Fruit fly (Drosophila melanogaster) whole organism, embryonic: ENCODE results near the gene rempA.

Experiments
- Antp ChIP-seq: fragments of 200-800 bp; sonication (Bioruptor generic); optimal IDR thresholded peaks from 3 replicates; lab custom pipeline; 2016; ENCODE audit warnings: missing biosample characterization, missing genetic modification characterization
- B-H1 ChIP-seq: fragments of 200-800 bp; sonication (Bioruptor generic); IDR thresholded peaks from 3 replicates; pipeline ENCODE4 v1.3.6; 2022; ENCODE audit warnings: missing biosample characterization, missing genetic modification characterization
- B-H2 ChIP-seq: fragments of 200-800 bp; sonication (Bioruptor generic); optimal IDR thresholded peaks from 2 replicates; lab custom pipeline; 2018; ENCODE audit warnings: missing biosample characterization, mild to moderate bottlenecking, missing genetic modification characterization
- CG11504 ChIP-seq: fragments of 200-800 bp; sonication (Bioruptor generic); optimal IDR thresholded peaks from 3 replicates; lab custom pipeline; 2019; ENCODE audit warnings: missing biosample characterization, mild to moderate bottlenecking, missing genetic modification characterization, moderate library complexity
- CG11723 ChIP-seq: fragments of 200-800 bp; sonication (Bioruptor generic); optimal IDR thresholded peaks from 2 replicates; lab custom pipeline; 2017; ENCODE audit warnings: missing biosample characterization, mild to moderate bottlenecking, missing genetic modification characterization
- CG12155 ChIP-seq: fragments of 200-800 bp; sonication (Bioruptor generic); optimal IDR thresholded peaks from 3 replicates; lab custom pipeline; 2016; ENCODE audit warnings: missing biosample characterization, missing genetic modification characterization
- CG12769 ChIP-seq: fragments of 200-800 bp; sonication (Bioruptor generic); optimal IDR thresholded peaks from 2 replicates; lab custom pipeline; 2019; ENCODE audit warnings: missing biosample characterization, mild to moderate bottlenecking, missing genetic modification characterization, moderate library complexity
- CG13624 ChIP-seq: fragments of 200-800 bp; sonication (Bioruptor generic); optimal IDR thresholded peaks from 2 replicates; lab custom pipeline; 2016; ENCODE audit warnings: missing biosample characterization, missing genetic modification characterization
- CG15514 ChIP-seq: fragments of 200-800 bp; sonication (Bioruptor generic); optimal IDR thresholded peaks from 3 replicates; lab custom pipeline; 2017; ENCODE audit warnings: missing biosample characterization, missing genetic modification characterization, mild to moderate bottlenecking, moderate library complexity, missing genetic modification reagents
- CG17361 ChIP-seq: fragments of 200-800 bp; sonication (Bioruptor generic); IDR thresholded peaks from 3 replicates; pipeline ENCODE4 v1.3.6; 2022; ENCODE audit warnings: missing biosample characterization, missing genetic modification characterization
- CG17802 ChIP-seq: fragments of 200-800 bp; sonication (Bioruptor generic); optimal IDR thresholded peaks from 2 replicates; lab custom pipeline; 2018; ENCODE audit warnings: missing biosample characterization, mild to moderate bottlenecking, missing genetic modification characterization, moderate library complexity
- CG18262 ChIP-seq: fragments of 200-800 bp; optimal IDR thresholded peaks from 3 replicates; lab custom pipeline; 2019; ENCODE audit warnings: missing biosample characterization, mild to moderate bottlenecking, missing genetic modification characterization, moderate library complexity
- CG18599 ChIP-seq: fragments of 200-800 bp; sonication (Bioruptor generic); optimal IDR thresholded peaks from 3 replicates; lab custom pipeline; 2017; ENCODE audit warnings: missing biosample characterization, missing genetic modification characterization, mild to moderate bottlenecking, moderate library complexity, missing genetic modification reagents
- CG2678 ChIP-seq: fragments of 200-800 bp; sonication (Bioruptor generic); optimal IDR thresholded peaks from 3 replicates; lab custom pipeline; 2019; ENCODE audit warnings: missing biosample characterization, mild to moderate bottlenecking, missing genetic modification characterization, moderate library complexity
- CG4282 ChIP-seq: fragments of 200-800 bp; sonication (Bioruptor generic); optimal IDR thresholded peaks from 2 replicates; lab custom pipeline; 2016; ENCODE audit warnings: missing biosample characterization, missing genetic modification characterization
- CG6254 ChIP-seq: fragments of 200-800 bp; sonication (Bioruptor generic); optimal IDR thresholded peaks from 3 replicates; lab custom pipeline; 2017; ENCODE audit warnings: mild to moderate bottlenecking, missing biosample characterization, missing genetic modification reagents, missing genetic modification characterization
- CG6813 ChIP-seq: fragments of 200-800 bp; sonication (Bioruptor generic); optimal IDR thresholded peaks from 2 replicates; lab custom pipeline; 2017; ENCODE audit warnings: missing biosample characterization, missing genetic modification characterization, mild to moderate bottlenecking, moderate library complexity, missing genetic modification reagents
- CG7372 ChIP-seq: fragments of 200-800 bp; sonication (Bioruptor generic); IDR thresholded peaks from 2 replicates; pipeline ENCODE4 v1.3.6; 2022; ENCODE audit warnings: missing biosample characterization, missing genetic modification characterization
- CG7745 ChIP-seq: fragments of 200-800 bp; sonication (Bioruptor generic); optimal IDR thresholded peaks from 2 replicates; lab custom pipeline; 2018; ENCODE audit warnings: missing biosample characterization, mild to moderate bottlenecking, missing genetic modification characterization, moderate library complexity
- CG8924 ChIP-seq: fragments of 200-800 bp; optimal IDR thresholded peaks from 3 replicates; lab custom pipeline; 2019; ENCODE audit warnings: missing biosample characterization, mild to moderate bottlenecking, missing genetic modification characterization, moderate library complexity
- CG9797 ChIP-seq: fragments of 200-800 bp; sonication (Bioruptor generic); optimal IDR thresholded peaks from 3 replicates; lab custom pipeline; 2018; ENCODE audit warnings: missing biosample characterization, mild to moderate bottlenecking, missing genetic modification characterization
- D19A ChIP-seq: fragments of 200-800 bp; optimal IDR thresholded peaks from 3 replicates; lab custom pipeline; 2019; ENCODE audit warnings: missing biosample characterization, mild to moderate bottlenecking, missing genetic modification characterization, moderate library complexity
- D19B ChIP-seq: fragments of 200-800 bp; sonication (Bioruptor generic); optimal IDR thresholded peaks from 2 replicates; lab custom pipeline; 2017; ENCODE audit warnings: missing biosample characterization, mild to moderate bottlenecking, missing genetic modification characterization
- Fer1 ChIP-seq: fragments of 200-800 bp; sonication (Bioruptor generic); optimal IDR thresholded peaks from 2 replicates; lab custom pipeline; 2017; ENCODE audit warnings: missing biosample characterization, mild to moderate bottlenecking, missing genetic modification characterization
- Fer3 ChIP-seq: fragments of 200-800 bp; sonication (Bioruptor generic); optimal IDR thresholded peaks from 2 replicates; lab custom pipeline; 2018; ENCODE audit warnings: missing biosample characterization, mild to moderate bottlenecking, missing genetic modification characterization, moderate library complexity
- HmgZ ChIP-seq: fragments of 200-800 bp; sonication (Bioruptor generic); optimal IDR thresholded peaks from 2 replicates; lab custom pipeline; 2018; ENCODE audit warnings: missing biosample characterization, mild to moderate bottlenecking, missing genetic modification characterization
- Kr ChIP-seq: fragments of 200-800 bp; sonication (Bioruptor generic); optimal IDR thresholded peaks from 2 replicates; lab custom pipeline; 2017; ENCODE audit warnings: missing biosample characterization, mild to moderate bottlenecking, missing genetic modification characterization
- Med ChIP-seq: fragments of 200-800 bp; sonication (Bioruptor generic); peaks from one replicate; lab custom pipeline; 2016; ENCODE audit warnings: missing biosample characterization, missing genetic modification characterization, mild to moderate bottlenecking, inconsistent platforms, moderate library complexity
- Meics ChIP-seq: fragments of 200-800 bp; sonication (Bioruptor generic); optimal IDR thresholded peaks from 2 replicates; lab custom pipeline; 2017; ENCODE audit warnings: missing biosample characterization, mild to moderate bottlenecking, missing genetic modification characterization
- Pdp1 ChIP-seq, 2 experiments: fragments of 200-800 bp; sonication (Bioruptor generic); optimal IDR thresholded peaks; 3 replicates each; lab custom pipeline; 2016; ENCODE audit warnings: missing biosample characterization in 2 of 2, missing genetic modification characterization in 2 of 2, mild to moderate bottlenecking in 1 of 2, moderate library complexity in 1 of 2
- Sox102F ChIP-seq: fragments of 200-800 bp; sonication (Bioruptor generic); optimal IDR thresholded peaks from 2 replicates; lab custom pipeline; 2018; ENCODE audit warnings: missing biosample characterization, mild to moderate bottlenecking, missing genetic modification characterization, moderate library complexity
- YL-1 ChIP-seq: fragments of 200-800 bp; sonication (Bioruptor generic); optimal IDR thresholded peaks from 3 replicates; lab custom pipeline; 2017; ENCODE audit warnings: missing biosample characterization, mild to moderate bottlenecking, missing genetic modification characterization
- abd-A ChIP-seq: fragments of 200-800 bp; sonication (Bioruptor generic); optimal IDR thresholded peaks from 3 replicates; lab custom pipeline; 2019; ENCODE audit warnings: missing biosample characterization, mild to moderate bottlenecking, missing genetic modification characterization, moderate library complexity
- bab2 ChIP-seq: fragments of 200-800 bp; sonication (Bioruptor generic); optimal IDR thresholded peaks from 2 replicates; lab custom pipeline; 2016; ENCODE audit warnings: missing biosample characterization, missing genetic modification characterization
- bowl ChIP-seq: fragments of 200-800 bp; sonication (Bioruptor generic); IDR thresholded peaks from 2 replicates; pipeline ENCODE4 v1.3.6; 2022; ENCODE audit warnings: missing biosample characterization, missing genetic modification characterization
- croc ChIP-seq: fragments of 200-800 bp; sonication (Bioruptor generic); conservative IDR thresholded peaks from 3 replicates; pipeline ENCODE4 v1.3.6; 2022; ENCODE audit warnings: missing biosample characterization, missing genetic modification characterization
- crol ChIP-seq: fragments of 200-800 bp; sonication (Bioruptor generic); IDR thresholded peaks from 2 replicates; pipeline ENCODE4 v1.3.6; 2022; ENCODE audit warnings: missing biosample characterization, missing genetic modification characterization
- dm ChIP-seq: fragments of 200-800 bp; sonication (Bioruptor generic); optimal IDR thresholded peaks from 3 replicates; lab custom pipeline; 2016; ENCODE audit warnings: missing biosample characterization, missing genetic modification characterization
- dmrt99B ChIP-seq: fragments of 200-800 bp; sonication (Bioruptor generic); optimal IDR thresholded peaks from 2 replicates; lab custom pipeline; 2018; ENCODE audit warnings: missing biosample characterization, mild to moderate bottlenecking, missing genetic modification characterization, moderate library complexity
- eve ChIP-seq, 2 experiments: fragments of >200 bp; optimal IDR thresholded peaks; 2 replicates each; lab custom pipeline; 2017; ENCODE audit warnings: missing biosample characterization in 2 of 2, missing genetic modification characterization in 2 of 2
- hth ChIP-seq: fragments of >200 bp; optimal IDR thresholded peaks from 2 replicates; lab custom pipeline; 2017; ENCODE audit warnings: inconsistent platforms
- jigr1 ChIP-seq: fragments of 200-800 bp; sonication (Bioruptor generic); IDR thresholded peaks from 3 replicates; pipeline ENCODE4 v1.3.6; 2022; ENCODE audit warnings: missing biosample characterization, missing genetic modification characterization
- luna ChIP-seq: fragments of 200-800 bp; sonication (Bioruptor generic); optimal IDR thresholded peaks from 2 replicates; lab custom pipeline; 2016; ENCODE audit warnings: missing biosample characterization, missing genetic modification characterization
- nerfin-1 ChIP-seq: fragments of 200-800 bp; sonication (Bioruptor generic); optimal IDR thresholded peaks from 3 replicates; lab custom pipeline; 2019; ENCODE audit warnings: missing biosample characterization, mild to moderate bottlenecking, missing genetic modification characterization, moderate library complexity
- oc ChIP-seq: fragments of 200-800 bp; sonication (Bioruptor generic); optimal IDR thresholded peaks from 2 replicates; lab custom pipeline; 2018; ENCODE audit warnings: missing biosample characterization, mild to moderate bottlenecking, missing genetic modification characterization, moderate library complexity
- peb ChIP-seq: fragments of 200-800 bp; sonication (Bioruptor generic); IDR thresholded peaks from 2 replicates; pipeline ENCODE4 v1.3.6; 2022; ENCODE audit warnings: missing biosample characterization, missing genetic modification characterization
- pfk ChIP-seq: fragments of 200-800 bp; sonication (Bioruptor generic); optimal IDR thresholded peaks from 2 replicates; lab custom pipeline; 2018; ENCODE audit warnings: missing biosample characterization, mild to moderate bottlenecking, missing genetic modification characterization, moderate library complexity
- pros ChIP-seq: fragments of 200-800 bp; sonication (Bioruptor generic); optimal IDR thresholded peaks from 3 replicates; lab custom pipeline; 2019; ENCODE audit warnings: missing biosample characterization, mild to moderate bottlenecking, missing genetic modification characterization, moderate library complexity
- zf30C ChIP-seq: fragments of 200-800 bp; sonication (Bioruptor generic); optimal IDR thresholded peaks from 3 replicates; lab custom pipeline; 2018; ENCODE audit warnings: missing biosample characterization, mild to moderate bottlenecking, missing genetic modification characterization

Gene rempA

DNA sequence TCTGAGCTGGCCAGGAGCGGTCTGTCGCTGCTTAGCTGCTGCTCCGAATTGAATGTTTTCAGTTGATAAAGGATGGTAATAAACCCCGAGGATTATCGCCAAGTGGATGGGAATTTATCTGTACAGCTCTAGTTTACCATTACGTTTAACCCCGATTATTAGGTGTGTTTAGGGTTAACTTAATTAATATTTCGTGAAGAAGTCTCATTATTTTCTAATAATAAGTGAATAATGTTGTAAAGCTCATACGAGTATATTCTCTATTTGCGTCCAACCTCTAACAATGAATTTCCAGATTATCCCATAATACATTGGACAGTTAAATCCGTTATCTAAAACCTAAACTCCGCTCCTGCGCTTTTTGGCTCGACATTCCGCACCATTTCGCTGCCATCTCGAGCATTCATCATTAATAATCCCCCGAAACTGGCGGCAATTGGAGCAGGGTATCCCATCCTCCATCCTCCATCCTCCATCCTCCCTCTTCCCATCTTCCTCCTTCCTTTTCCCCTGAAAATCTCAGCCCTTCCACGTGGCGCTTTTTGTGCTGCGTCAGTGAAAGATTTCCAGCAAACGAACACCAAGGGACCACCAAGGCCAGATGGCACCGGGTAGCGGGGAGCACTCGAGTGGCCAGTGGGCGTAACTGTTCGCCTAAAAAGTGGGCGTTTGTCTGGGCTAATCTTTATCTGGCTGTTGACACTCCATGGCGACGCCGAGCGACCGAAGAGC is 33.8 kb downstream of the rempA start (continued):
- TF ChIP-seq CG13624 (peak; percentile 1), CG17802 (tag; lab: Kevin White, UChicago) (no peak), abd-A (peak; percentile 44), crol (peak; percentile 57; the same call in 1 of the 2 replicates), CG11504 (tag; lab: Kevin White, UChicago) (peak; percentile 37), Fer3 (tag; lab: Kevin White, UChicago) (peak; percentile 3), CG4282 (GFP tag; lab: Kevin White, UChicago) (no peak), Meics (GFP tag; lab: Kevin White, UChicago) (peak; percentile 9), hth (lab: Kevin White, UChicago) (no peak), CG6813 (GFP tag; lab: Kevin White, UChicago) (no peak), Med (peak; percentile 51), CG12155 (no peak), bowl (GFP tag; lab: Robert Waterston, UW) (no peak), jigr1 (GFP tag; lab: Robert Waterston, UW) (no peak), croc (GFP tag; lab: Robert Waterston, UW) (no peak), CG18262 (tag; lab: Kevin White, UChicago) (peak; percentile 9), CG18599 (GFP tag; lab: Kevin White, UChicago) (peak; percentile 61), CG11723 (GFP tag; lab: Kevin White, UChicago) (no peak), dmrt99B (tag; lab: Kevin White, UChicago) (peak; percentile 34), D19B (GFP tag; lab: Kevin White, UChicago) (no peak), CG17361 (GFP tag; lab: Robert Waterston, UW) (peak; percentile 38; the same call in 1 of the 3 replicates), bab2 (GFP tag; lab: Kevin White, UChicago) (no peak), Antp (GFP tag; lab: Kevin White, UChicago) (no peak), CG2678 (tag; lab: Kevin White, UChicago) (peak; percentile 66), Fer1 (GFP tag; lab: Kevin White, UChicago) (peak; percentile 16), CG9797 (no peak)

DNA sequence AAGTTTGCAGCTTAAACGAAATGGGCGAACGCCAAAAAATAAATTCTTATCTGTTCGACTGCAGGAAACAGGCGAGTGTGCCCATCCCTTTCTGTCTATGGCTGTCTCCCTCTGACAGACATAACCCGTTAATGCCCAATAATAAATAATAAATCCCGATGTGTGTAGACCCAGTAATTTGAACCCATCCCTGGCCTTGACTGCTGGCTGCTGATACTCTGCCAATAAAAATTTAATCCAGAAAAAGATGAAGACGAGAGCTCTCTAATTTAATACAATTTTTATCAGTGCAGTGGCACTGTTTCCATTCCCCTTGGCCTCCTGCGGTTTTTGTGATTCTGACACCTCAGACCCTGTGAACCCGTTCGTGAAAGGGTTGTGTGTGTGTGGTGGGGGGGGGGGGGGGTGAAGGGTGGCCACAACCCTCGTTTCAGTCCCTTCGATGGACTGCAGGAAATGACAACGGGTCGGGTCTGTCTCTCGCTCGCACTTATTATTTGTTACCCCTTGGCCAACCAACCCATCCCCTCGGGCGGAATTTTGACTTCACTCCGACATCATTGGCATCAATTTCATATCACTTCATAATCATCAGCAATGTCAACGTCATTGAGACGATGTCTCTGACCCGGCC is 34.4 kb downstream of the rempA start:
- TF ChIP-seq CG6254 (no peak), dm (no peak), D19A (tag; lab: Kevin White, UChicago) (peak; percentile 66), YL-1 (GFP tag; lab: Kevin White, UChicago) (no peak), peb (GFP tag; lab: Robert Waterston, UW) (no peak), CG7745 (no peak), B-H1 (GFP tag; lab: Robert Waterston, UW) (no peak), Pdp1 (GFP tag; optimal IDR thresholded peaks at IDR 0.05; lab: Kevin White, UChicago) (no peak), CG7372 (GFP tag; lab: Robert Waterston, UW) (no peak), zf30C (peak; percentile 32), eve (GFP tag; optimal IDR thresholded peaks at IDR 0.05; lab: Kevin White, UChicago) (no peak), Sox102F (no peak), CG12769 (tag; lab: Kevin White, UChicago) (no peak), nerfin-1 (tag; lab: Kevin White, UChicago) (peak; percentile 56), pros (GFP tag; lab: Kevin White, UChicago) (peak; percentile 95), CG15514 (GFP tag; lab: Kevin White, UChicago) (no peak), CG8924 (tag; lab: Kevin White, UChicago) (no peak), Kr (peak; percentile 61), luna (no peak), pfk (GFP tag; lab: Kevin White, UChicago) (no peak), B-H2 (GFP tag; lab: Kevin White, UChicago) (no peak), oc (peak; percentile 57), HmgZ (tag; lab: Kevin White, UChicago) (no peak)
